Fruit fly (Drosophila melanogaster) whole organism, wandering third instar larva: Measurements from ENCODE around the gene CG42870.

Source experiments
- Hr78 ChIP-seq: fragments of >200 bp; optimal IDR thresholded peaks from 2 replicates; lab custom pipeline; 2017; ENCODE audit warnings: missing biosample characterization, missing genetic modification characterization
- pan ChIP-seq: fragments of >200 bp; optimal IDR thresholded peaks from 2 replicates; lab custom pipeline; 2017
- psq ChIP-seq: fragments of 200-800 bp; sonication (Bioruptor generic); optimal IDR thresholded peaks from 3 replicates; lab custom pipeline; 2017; ENCODE audit warnings: missing biosample characterization, mild to moderate bottlenecking, missing genetic modification characterization, moderate library complexity

Gene CG42870

dm6 chr3R:21687902-21688301 lies 49.3 kb downstream of the CG42870 start (continued):
- TF ChIP-seq psq (peak; percentile 4), Hr78 (GFP tag; lab: Kevin White, UChicago) (no peak), pan (lab: Kevin White, UChicago) (no peak)
